Worm (Caenorhabditis elegans): ENCODE results near the gene nlp-14.

Gene nlp-14

ce11 chrX:8888835-8889234, 30.4 kb downstream of the nlp-14 start:
- TF ChIP-seq ref-1 (GFP tag; conservative IDR thresholded peaks at IDR 0.05) (no peak), cog-1 (tag; optimal IDR thresholded peaks at IDR 0.05) (no peak), klf-2 (GFP tag; conservative IDR thresholded peaks at IDR 0.05) (no peak), med-1 (GFP tag; optimal IDR thresholded peaks at IDR 0.05; ENCODE audit: insufficient read depth) (no peak), ztf-29 (GFP tag; IDR thresholded peaks at IDR 0.05) (no peak), tab-1 (GFP tag; IDR thresholded peaks at IDR 0.05) (no peak), flt-1 (GFP tag; IDR thresholded peaks at IDR 0.05) (no peak)

- TF ChIP-seq cog-1 (tag; optimal IDR thresholded peaks at IDR 0.05): no peak
- no peak for TF ChIP-seq ztf-23 (GFP tag; IDR thresholded peaks at IDR 0.05)
- no peak for TF ChIP-seq klf-2 (GFP tag; conservative IDR thresholded peaks at IDR 0.05)
- TF ChIP-seq tab-1 (GFP tag; IDR thresholded peaks at IDR 0.05): no peak
- no peak for TF ChIP-seq flt-1 (GFP tag; IDR thresholded peaks at IDR 0.05)
- TF ChIP-seq T22C8.4 (GFP tag; IDR thresholded peaks at IDR 0.05): no peak
- no peak for TF ChIP-seq med-1 (GFP tag; optimal IDR thresholded peaks at IDR 0.05; ENCODE audit: insufficient read depth)
- no peak for TF ChIP-seq ref-1 (GFP tag; conservative IDR thresholded peaks at IDR 0.05)
- TF ChIP-seq ztf-29 (GFP tag; IDR thresholded peaks at IDR 0.05): no peak
Observed at ce11 chrX:8882162-8882561, 37.1 kb downstream of the nlp-14 start.

DNA sequence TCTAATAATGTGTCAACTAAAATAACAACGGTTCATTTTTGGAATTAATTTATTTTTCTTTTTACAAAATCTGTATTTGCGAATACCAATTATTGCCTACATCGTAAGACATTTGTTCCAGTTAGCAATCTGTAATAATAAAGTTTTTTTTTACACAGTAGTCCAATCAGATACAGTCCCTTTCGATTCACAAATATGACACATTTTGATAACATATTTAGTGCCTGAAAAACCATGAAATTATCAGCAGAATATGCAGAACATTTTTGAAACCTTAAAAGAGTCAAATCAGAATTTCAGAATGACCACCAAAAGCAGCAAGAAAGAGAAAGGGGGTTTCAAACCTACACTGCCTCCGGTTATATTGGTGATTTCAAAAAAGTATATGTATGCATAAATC, 39.9 kb downstream of the nlp-14 start, which contains the start of gene C06E2.2:
TSS of gene C06E2.2 (plus strand) at position 301 of the 400 bp plus-strand sequence.
- TF ChIP-seq ztf-29 (GFP tag; IDR thresholded peaks at IDR 0.05): no peak

DNA sequence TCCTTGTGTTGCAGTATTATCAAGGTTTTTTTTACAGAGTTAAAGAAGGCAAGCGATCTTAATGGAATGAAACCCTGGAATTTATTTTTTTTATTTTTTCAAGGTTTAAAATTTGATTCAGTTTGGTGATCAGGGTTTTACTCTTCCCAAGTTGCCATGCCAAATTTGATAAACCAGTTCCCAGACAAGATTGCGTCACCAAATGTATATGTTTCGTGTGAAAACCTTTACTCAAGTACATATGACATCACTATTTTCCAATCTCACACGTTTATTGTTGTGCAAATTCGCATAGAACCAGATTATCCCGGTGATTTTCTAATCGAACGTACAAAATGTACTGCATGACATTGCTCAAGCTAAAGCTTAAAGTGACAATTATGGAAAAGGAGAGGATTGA, 40.5 kb downstream of the nlp-14 start:
- TF ChIP-seq klf-2 (GFP tag; conservative IDR thresholded peaks at IDR 0.05) (no peak), ref-1 (GFP tag; conservative IDR thresholded peaks at IDR 0.05) (no peak), ztf-29 (GFP tag; IDR thresholded peaks at IDR 0.05) (no peak), tab-1 (GFP tag; IDR thresholded peaks at IDR 0.05) (no peak), T22C8.4 (GFP tag; IDR thresholded peaks at IDR 0.05) (no peak), cog-1 (tag; optimal IDR thresholded peaks at IDR 0.05) (no peak), ztf-23 (GFP tag; IDR thresholded peaks at IDR 0.05) (no peak), flt-1 (GFP tag; IDR thresholded peaks at IDR 0.05) (no peak), med-1 (GFP tag; optimal IDR thresholded peaks at IDR 0.05; ENCODE audit: insufficient read depth) (no peak)

- TF ChIP-seq ref-1 (GFP tag; conservative IDR thresholded peaks at IDR 0.05) (no peak), med-1 (GFP tag; optimal IDR thresholded peaks at IDR 0.05; ENCODE audit: insufficient read depth) (no peak), flt-1 (GFP tag; IDR thresholded peaks at IDR 0.05) (no peak), cog-1 (tag; optimal IDR thresholded peaks at IDR 0.05) (no peak), ztf-23 (GFP tag; IDR thresholded peaks at IDR 0.05) (no peak), klf-2 (GFP tag; conservative IDR thresholded peaks at IDR 0.05) (no peak), tab-1 (GFP tag; IDR thresholded peaks at IDR 0.05) (no peak)
Observed at ce11 chrX:8877162-8877561, 42.1 kb downstream of the nlp-14 start.

ce11 chrX:8875867-8876266, 43.4 kb downstream of the nlp-14 start:
- TF ChIP-seq ztf-23 (GFP tag; IDR thresholded peaks at IDR 0.05) (no peak), klf-2 (GFP tag; conservative IDR thresholded peaks at IDR 0.05) (no peak), med-1 (GFP tag; optimal IDR thresholded peaks at IDR 0.05; ENCODE audit: insufficient read depth) (no peak), cog-1 (tag; optimal IDR thresholded peaks at IDR 0.05) (no peak), ztf-29 (GFP tag; IDR thresholded peaks at IDR 0.05) (no peak), flt-1 (GFP tag; IDR thresholded peaks at IDR 0.05) (no peak), T22C8.4 (GFP tag; IDR thresholded peaks at IDR 0.05) (no peak), tab-1 (GFP tag; IDR thresholded peaks at IDR 0.05) (no peak), ref-1 (GFP tag; conservative IDR thresholded peaks at IDR 0.05) (no peak)

DNA sequence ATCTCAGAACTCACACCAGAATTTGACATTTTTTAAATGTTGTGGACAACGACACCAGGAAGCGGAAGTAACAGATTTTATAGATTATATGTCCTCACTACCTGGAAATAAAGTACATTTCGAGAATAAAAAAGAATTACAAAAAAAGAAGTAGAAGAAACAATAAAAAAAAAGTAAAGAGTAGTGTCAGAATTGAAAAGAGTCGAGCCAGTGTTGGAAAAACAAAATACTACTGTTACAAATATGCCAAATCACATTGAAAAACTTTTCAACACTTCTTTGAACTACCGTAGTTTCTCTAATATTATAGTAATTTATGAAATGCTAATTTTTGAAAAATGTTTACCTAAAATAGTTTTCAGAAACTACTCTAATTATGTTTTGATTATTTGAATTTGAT, 44.5 kb downstream of the nlp-14 start, which contains the start of gene C06E2.1:
TSS of gene C06E2.1 (minus strand) at position 101 of the 400 bp plus-strand sequence.
- TF ChIP-seq ztf-23 (GFP tag; IDR thresholded peaks at IDR 0.05): no peak
- no peak for TF ChIP-seq T22C8.4 (GFP tag; IDR thresholded peaks at IDR 0.05)
- TF ChIP-seq cog-1 (tag; optimal IDR thresholded peaks at IDR 0.05): no peak
- TF ChIP-seq tab-1 (GFP tag; IDR thresholded peaks at IDR 0.05): no peak
- TF ChIP-seq ref-1 (GFP tag; conservative IDR thresholded peaks at IDR 0.05): no peak

DNA sequence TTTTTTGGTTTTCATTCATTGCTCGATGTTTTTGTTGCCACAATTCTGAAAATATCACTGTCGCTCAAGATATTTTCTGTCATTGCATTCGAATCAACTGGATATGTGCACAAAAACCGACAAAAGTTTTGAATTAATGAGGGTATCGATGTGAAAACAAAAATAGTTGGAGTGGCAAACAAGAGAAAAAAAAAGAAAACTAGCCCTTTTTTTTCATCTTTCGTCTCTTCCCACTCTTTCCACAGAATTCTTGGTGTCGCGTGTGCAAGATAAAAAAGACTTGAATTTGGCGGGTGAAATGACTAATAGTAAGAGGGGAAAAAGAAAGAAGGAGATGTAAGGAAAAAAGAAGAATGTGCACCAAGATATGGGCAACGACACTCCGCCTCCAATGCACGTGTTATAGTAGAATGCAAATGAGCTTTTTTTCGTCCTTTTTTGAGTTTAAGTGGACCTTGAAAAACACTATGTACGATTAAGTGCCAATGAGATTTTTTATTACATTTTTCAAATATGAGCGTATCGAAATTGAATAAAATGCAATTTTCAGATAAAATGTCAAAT, 50.0 kb downstream of the nlp-14 start, which contains the start of the genes ubc-22 and ubc-21:
TSS of gene ubc-22 (minus strand) at position 51 of the 564 bp plus-strand sequence.
TSS of gene ubc-21 (plus strand) at position 514 of the 564 bp plus-strand sequence.
- TF ChIP-seq ztf-23 (GFP tag; IDR thresholded peaks at IDR 0.05) (no peak), flt-1 (GFP tag; IDR thresholded peaks at IDR 0.05) (no peak), tab-1 (GFP tag; IDR thresholded peaks at IDR 0.05) (no peak), cog-1 (tag; optimal IDR thresholded peaks at IDR 0.05) (no peak), med-1 (GFP tag; optimal IDR thresholded peaks at IDR 0.05; ENCODE audit: insufficient read depth) (no peak), ztf-29 (GFP tag; IDR thresholded peaks at IDR 0.05) (no peak), T22C8.4 (GFP tag; IDR thresholded peaks at IDR 0.05) (no peak), klf-2 (GFP tag; conservative IDR thresholded peaks at IDR 0.05) (no peak), ref-1 (GFP tag; conservative IDR thresholded peaks at IDR 0.05) (no peak)

Data from whole organism, midembryonic.